Worm (Caenorhabditis elegans) whole organism, L4 larva: ENCODE measurements around the gene srj-37.
A peak's percentile ranks its signal among the peaks of the same experiment; 100 is the strongest.

ENCODE experiments used
- F26F4.8 ChIP-seq: fragments of 200-800 bp; sonication (Bioruptor generic); conservative IDR thresholded peaks from 2 replicates; pipeline ENCODE4 v1.3.6; 2022; ENCODE audit warnings: missing genetic modification characterization, missing compliant biosample characterization
- F37D6.2 ChIP-seq: sonication (generic microtip); optimal IDR thresholded peaks from 2 replicates; lab custom pipeline; 2016; ENCODE audit warnings: mild to moderate bottlenecking, missing genetic modification characterization, missing compliant biosample characterization
- F44E2.7 ChIP-seq: fragments of 200-800 bp; sonication (Bioruptor generic); IDR thresholded peaks from 2 replicates; pipeline ENCODE4 v2.1.2; 2022; ENCODE audit warnings: missing genetic modification characterization, missing compliant biosample characterization
- R02D3.7 ChIP-seq: fragments of 150-350 bp; sonication (generic microtip); optimal IDR thresholded peaks from 3 replicates; lab custom pipeline; 2014; ENCODE audit warnings: missing biosample characterization, missing genetic modification characterization
- T20F7.1 ChIP-seq: fragments of 200-800 bp; sonication (Bioruptor generic); optimal IDR thresholded peaks from 2 replicates; lab custom pipeline; 2018; ENCODE audit warnings: mild to moderate bottlenecking, missing genetic modification characterization, missing compliant biosample characterization
- Y105C5A.15 ChIP-seq: fragments of 200-800 bp; sonication (Bioruptor generic); IDR thresholded peaks from 2 replicates; pipeline ENCODE4 v1.3.6; 2022; ENCODE audit warnings: missing genetic modification characterization, missing compliant biosample characterization
- Y48G9A.11 ChIP-seq: fragments of 200-800 bp; sonication (Bioruptor generic); IDR thresholded peaks from 2 replicates; pipeline ENCODE4 v1.3.6; 2022; ENCODE audit warnings: missing genetic modification reagents, missing genetic modification characterization, missing compliant biosample characterization
- aha-1 ChIP-seq: fragments of 150-350 bp; peaks from one replicate; lab custom pipeline; 2014; ENCODE audit warnings: missing biosample characterization, missing genetic modification characterization
- ama-1 ChIP-seq: fragments of 150-350 bp; optimal IDR thresholded peaks from 2 replicates; lab custom pipeline; 2014; ENCODE audit warnings: inconsistent platforms, mixed read lengths
- attf-4 ChIP-seq: sonication (generic microtip); optimal IDR thresholded peaks from 3 replicates; lab custom pipeline; 2017; ENCODE audit warnings: missing biosample characterization, missing genetic modification characterization
- ceh-82 ChIP-seq: sonication (generic microtip); optimal IDR thresholded peaks from 2 replicates; lab custom pipeline; 2017; ENCODE audit warnings: missing biosample characterization, missing genetic modification characterization
- daf-19 ChIP-seq: fragments of 200-800 bp; sonication (Bioruptor generic); conservative IDR thresholded peaks from 2 replicates; pipeline ENCODE4 v1.3.6; 2022; ENCODE audit warnings: missing genetic modification characterization, missing compliant biosample characterization
- dmd-8 ChIP-seq: fragments of 200-800 bp; sonication (Bioruptor generic); IDR thresholded peaks from 2 replicates; pipeline ENCODE4 v1.3.6; 2022; ENCODE audit warnings: missing genetic modification characterization, missing compliant biosample characterization
- dpl-1 ChIP-seq: fragments of 150-350 bp; optimal IDR thresholded peaks from 2 replicates; lab custom pipeline; 2014; ENCODE audit warnings: missing biosample characterization, missing genetic modification reagents, missing genetic modification characterization
- hif-1 ChIP-seq, 2 experiments: sonication (generic microtip); optimal IDR thresholded peaks; 2 replicates each; lab custom pipeline; 2016 to 2017; ENCODE audit warnings: missing compliant biosample characterization in 2 of 2, missing genetic modification characterization in 2 of 2, missing genetic modification reagents in 2 of 2, missing genotype in 2 of 2, mild to moderate bottlenecking in 1 of 2
- hlh-30 ChIP-seq: sonication (generic microtip); optimal IDR thresholded peaks from 2 replicates; lab custom pipeline; 2017; ENCODE audit warnings: antibody characterized with exemption, mild to moderate bottlenecking, missing genetic modification characterization, missing compliant biosample characterization; ENCODE audit not compliant: insufficient read depth
- lin-15B ChIP-seq: fragments of 150-350 bp; sonication (generic microtip); optimal IDR thresholded peaks from 3 replicates; lab custom pipeline; 2014; ENCODE audit warnings: missing biosample characterization, missing genetic modification characterization
- lin-39 ChIP-seq: fragments of 150-350 bp; optimal IDR thresholded peaks from 2 replicates; lab custom pipeline; 2014; ENCODE audit warnings: missing biosample characterization, missing genetic modification reagents, missing genetic modification characterization
- mes-2 ChIP-seq: sonication (generic microtip); optimal IDR thresholded peaks from 2 replicates; lab custom pipeline; 2016; ENCODE audit warnings: missing genotype, mild to moderate bottlenecking, missing genetic modification characterization, missing compliant biosample characterization; ENCODE audit not compliant: poor library complexity, severe bottlenecking
- mxl-2 ChIP-seq: fragments of 200-800 bp; sonication (Bioruptor generic); conservative IDR thresholded peaks from 2 replicates; pipeline ENCODE4 v1.3.6; 2022; ENCODE audit warnings: missing genetic modification reagents, missing genetic modification characterization, missing compliant biosample characterization
- nhr-10 ChIP-seq: fragments of 150-350 bp; optimal IDR thresholded peaks from 2 replicates; lab custom pipeline; 2014; ENCODE audit warnings: missing biosample characterization, missing genetic modification characterization
- nhr-237 ChIP-seq: sonication (generic microtip); optimal IDR thresholded peaks from 2 replicates; lab custom pipeline; 2017; ENCODE audit warnings: missing biosample characterization, missing genetic modification characterization
- nhr-42 ChIP-seq: fragments of 200-800 bp; sonication (Bioruptor generic); IDR thresholded peaks from 2 replicates; pipeline ENCODE4 v1.3.6; 2022; ENCODE audit warnings: missing genetic modification characterization, missing compliant biosample characterization
- nhr-77 ChIP-seq: fragments of 150-350 bp; optimal IDR thresholded peaks from 2 replicates; lab custom pipeline; 2014; ENCODE audit warnings: missing biosample characterization, missing genetic modification characterization
- pha-4 ChIP-seq, 2 experiments: fragments of 150-350 bp in 1 of 2; fragments of 200-800 bp in 1 of 2; sonication (Bioruptor generic) in 1 of 2; IDR thresholded peaks in 1 of 2; optimal IDR thresholded peaks in 1 of 2; 2 replicates each; pipeline versions ENCODE4 v1.3.6 to Lab custom; 2014 to 2022; ENCODE audit warnings: missing genetic modification characterization in 2 of 2, missing genetic modification reagents in 2 of 2, missing biosample characterization in 1 of 2, missing compliant biosample characterization in 1 of 2
- rbr-2 ChIP-seq: sonication (generic microtip); optimal IDR thresholded peaks from 2 replicates; lab custom pipeline; 2016; ENCODE audit warnings: missing genotype, missing genetic modification characterization, missing compliant biosample characterization
- skn-1 ChIP-seq: fragments of 150-350 bp; optimal IDR thresholded peaks from 2 replicates; lab custom pipeline; 2014; ENCODE audit warnings: missing biosample characterization, missing genetic modification characterization
- spr-3 ChIP-seq: fragments of 200-800 bp; sonication (Bioruptor generic); optimal IDR thresholded peaks from 2 replicates; lab custom pipeline; 2018; ENCODE audit warnings: mild to moderate bottlenecking, missing genetic modification characterization, missing compliant biosample characterization
- unc-62 ChIP-seq, 3 experiments: fragments of 150-350 bp in 1 of 3; sonication (generic microtip); optimal IDR thresholded peaks in 2 of 3; peaks in 1 of 3; 1 replicate in 1 of 3; 2 replicates in 2 of 3; lab custom pipeline; 2014 to 2017; ENCODE audit warnings: missing biosample characterization in 3 of 3, missing genetic modification characterization in 3 of 3, missing genetic modification reagents in 3 of 3, missing genotype in 1 of 3
- zag-1 ChIP-seq: fragments of 150-350 bp; optimal IDR thresholded peaks from 2 replicates; lab custom pipeline; 2014; ENCODE audit warnings: missing biosample characterization, missing genetic modification characterization
- zfp-2 ChIP-seq: sonication (generic microtip); optimal IDR thresholded peaks from 2 replicates; lab custom pipeline; 2016; ENCODE audit warnings: mild to moderate bottlenecking, missing genetic modification characterization, missing compliant biosample characterization
- ztf-11 ChIP-seq: fragments of 150-350 bp; optimal IDR thresholded peaks from 2 replicates; lab custom pipeline; 2014; ENCODE audit warnings: missing biosample characterization, missing genetic modification characterization
- ztf-7 ChIP-seq: fragments of 150-350 bp; optimal IDR thresholded peaks from 2 replicates; lab custom pipeline; 2014; ENCODE audit warnings: missing biosample characterization, missing genetic modification characterization

Gene srj-37

DNA sequence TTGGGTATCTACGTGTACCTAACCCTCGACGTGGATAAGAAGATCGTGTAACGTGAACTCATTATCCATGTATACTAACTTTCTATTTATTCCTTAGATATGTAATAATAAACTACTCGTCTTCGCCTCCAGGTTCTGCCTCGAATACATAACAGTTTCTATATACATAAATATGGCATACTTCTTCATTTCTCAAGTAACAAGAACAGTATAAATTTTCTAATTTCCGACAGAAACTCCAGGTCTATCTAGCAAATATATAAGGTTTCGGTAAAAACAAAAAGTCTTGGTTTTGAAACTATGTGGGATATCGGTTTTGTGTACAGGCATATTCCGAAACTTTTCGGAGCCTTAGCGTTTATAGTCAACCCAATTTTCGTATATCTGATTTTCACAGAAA is at the start of gene srj-37:
TSS of gene srj-37 (plus strand) at position 301 of the 400 bp plus-strand sequence.
- TF ChIP-seq ztf-11 (no peak), skn-1 (no peak)

DNA sequence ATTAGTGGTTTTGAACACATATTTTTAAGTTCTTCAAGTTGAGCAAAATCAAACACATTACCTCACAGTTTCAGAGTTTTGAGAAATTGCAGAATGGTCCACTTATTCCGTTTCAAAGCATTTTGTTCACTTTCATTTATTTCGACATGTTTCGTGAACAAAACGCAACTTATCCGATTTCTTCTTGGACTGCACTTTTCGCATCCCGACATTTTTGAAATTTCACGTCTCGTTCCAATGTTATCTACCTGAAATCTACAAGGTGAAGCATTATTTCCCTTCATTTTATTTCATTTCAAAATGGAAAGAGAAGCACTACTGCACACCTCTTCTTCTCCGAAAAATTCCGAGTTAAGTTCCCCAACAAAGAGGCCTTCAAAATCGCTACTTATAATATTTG is 48.2 kb upstream of the srj-37 start, which contains the start of gene ZK488.6:
TSS of gene ZK488.6 (plus strand) at position 301 of the 400 bp plus-strand sequence.
- TF ChIP-seq Y105C5A.15 (GFP tag; lab: Robert Waterston, UW) (no peak), rbr-2 (no peak), hlh-30 (tag; lab: Kevin White, UChicago) (no peak), daf-19 (GFP tag; lab: Robert Waterston, UW) (no peak), zfp-2 (tag; lab: Kevin White, UChicago) (no peak), lin-15B (no peak), hif-1 (tag; optimal IDR thresholded peaks at IDR 0.05; lab: Kevin White, UChicago) (no peak), mxl-2 (GFP tag; lab: Robert Waterston, UW) (no peak), mes-2 (no peak), R02D3.7 (tag; lab: Kevin White, UChicago) (no peak), F44E2.7 (GFP tag; lab: Robert Waterston, UW) (no peak), nhr-42 (GFP tag; lab: Robert Waterston, UW) (no peak), nhr-10 (tag; lab: Kevin White, UChicago) (no peak), dpl-1 (GFP tag; lab: Kevin White, UChicago) (no peak), skn-1 (no peak)

DNA sequence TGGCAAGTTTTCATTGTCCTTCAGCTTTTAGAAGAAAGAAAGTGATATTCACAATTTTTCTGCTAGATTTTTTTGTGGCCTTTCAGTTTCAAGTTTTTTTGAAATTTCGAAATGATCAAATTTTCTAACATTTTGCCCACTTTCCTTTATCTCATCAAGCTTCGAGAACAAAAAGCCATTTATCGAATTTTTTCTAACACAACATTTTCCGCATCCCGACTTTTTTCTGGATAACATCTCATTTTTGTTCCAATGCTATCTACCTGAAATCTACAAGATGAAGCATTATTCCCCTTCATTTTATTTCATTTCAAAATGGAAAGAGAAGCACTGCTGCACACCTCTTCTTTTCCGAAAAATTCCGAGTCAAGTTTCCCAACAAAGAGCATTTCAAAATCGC is 45.5 kb upstream of the srj-37 start, which contains the start of gene ZK488.5:
TSS of gene ZK488.5 (plus strand) at position 301 of the 400 bp plus-strand sequence.
- TF ChIP-seq attf-4 (tag; lab: Kevin White, UChicago) (no peak), spr-3 (GFP tag; lab: Kevin White, UChicago) (no peak), lin-39 (tag; lab: Kevin White, UChicago) (no peak), ztf-11 (no peak), F37D6.2 (tag; lab: Kevin White, UChicago) (no peak)

DNA sequence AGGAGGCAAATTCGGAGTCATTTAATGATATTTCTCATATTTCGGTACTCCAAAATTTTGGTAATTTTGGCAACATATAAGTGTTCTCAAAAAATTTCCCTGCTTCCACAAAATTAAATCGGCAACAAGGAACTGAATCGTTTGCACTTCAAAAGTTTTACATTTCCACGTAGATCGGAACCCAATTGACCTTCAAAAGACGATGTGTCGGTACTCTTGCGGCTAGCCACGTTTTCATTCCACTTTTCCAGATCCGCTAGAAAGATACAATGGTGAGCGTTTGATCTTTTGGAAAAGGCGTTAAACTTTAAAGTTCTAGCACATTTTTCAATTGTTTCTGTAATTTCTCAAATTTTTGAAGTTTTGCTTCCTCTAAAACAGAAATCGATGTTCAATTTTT is 41.5 kb upstream of the srj-37 start:
- TF ChIP-seq Y48G9A.11 (GFP tag; lab: Robert Waterston, UW) = no peak
- TF ChIP-seq zag-1 (tag; lab: Kevin White, UChicago) = no peak

DNA sequence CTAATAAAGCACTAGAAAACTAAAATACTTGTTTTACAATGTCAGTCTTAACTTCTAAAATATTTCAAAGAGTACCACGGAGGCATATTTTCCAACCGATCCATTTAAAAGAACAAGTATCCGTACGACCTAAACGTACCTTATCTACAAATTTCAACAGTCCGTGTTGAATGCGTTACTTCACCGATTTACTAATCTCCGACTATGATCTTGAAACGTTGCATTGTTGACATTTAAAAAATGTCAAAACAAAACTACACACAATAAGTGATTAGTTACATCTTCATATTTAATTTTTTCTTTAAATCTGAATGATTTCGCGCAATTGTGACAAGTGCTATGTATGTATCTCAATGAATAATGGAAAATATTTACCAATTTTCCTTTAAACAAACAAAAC is 40.6 kb upstream of the srj-37 start:
- TF ChIP-seq dmd-8 (no peak), pha-4 (GFP tag; IDR thresholded peaks at IDR 0.05; lab: Robert Waterston, UW) (no peak), pha-4 (tag; optimal IDR thresholded peaks at IDR 0.05; lab: Kevin White, UChicago) (no peak), ama-1 (lab: Kevin White, UChicago) (no peak), T20F7.1 (GFP tag; lab: Kevin White, UChicago) (no peak), nhr-77 (tag; lab: Kevin White, UChicago) (no peak), nhr-237 (tag; lab: Kevin White, UChicago) (no peak), lin-15B (no peak), ztf-7 (no peak)

DNA sequence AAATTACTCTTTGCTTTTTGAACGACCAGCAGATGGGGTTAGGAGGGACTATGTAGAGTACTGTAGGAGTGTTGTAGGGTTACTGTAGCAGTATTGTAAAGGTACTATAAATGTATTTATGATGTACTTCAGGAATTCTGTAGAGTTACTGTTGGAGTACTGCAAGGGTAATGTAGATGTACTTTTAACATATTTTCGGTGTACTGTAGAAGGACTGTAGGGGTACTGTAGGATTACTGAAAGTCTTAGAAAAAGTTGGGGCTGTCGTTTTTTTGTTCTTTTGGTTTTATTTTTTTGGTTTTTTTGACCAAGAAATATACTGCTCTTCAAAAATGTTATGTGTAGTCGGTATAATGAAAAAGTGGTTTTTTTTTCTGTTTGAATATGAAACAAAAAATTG is 39.8 kb upstream of the srj-37 start:
- no peak for TF ChIP-seq F26F4.8
- TF ChIP-seq ceh-82 = no peak
- peak in 1 of 2 experiments; percentile 92 for TF ChIP-seq unc-62 (GFP tag; optimal IDR thresholded peaks at IDR 0.05 in 1 of 2; lab: Kevin White, UChicago)
- no peak for TF ChIP-seq unc-62 (tag; optimal IDR thresholded peaks at IDR 0.05; lab: Kevin White, UChicago)
- peak; percentile 41 for TF ChIP-seq aha-1 (tag; lab: Kevin White, UChicago)
